Fruit fly (Drosophila melanogaster) ovary, adult (tissue): Measurements from ENCODE around the gene CG33189.

ENCODE experiments used
- CG17801 ChIP-seq: fragments of 200-800 bp; optimal IDR thresholded peaks from 2 replicates; lab custom pipeline; 2019; ENCODE audit warnings: missing biosample characterization, mild to moderate bottlenecking, missing genetic modification characterization, moderate library complexity; ENCODE audit not compliant: partially characterized antibody

Gene CG33189

DNA sequence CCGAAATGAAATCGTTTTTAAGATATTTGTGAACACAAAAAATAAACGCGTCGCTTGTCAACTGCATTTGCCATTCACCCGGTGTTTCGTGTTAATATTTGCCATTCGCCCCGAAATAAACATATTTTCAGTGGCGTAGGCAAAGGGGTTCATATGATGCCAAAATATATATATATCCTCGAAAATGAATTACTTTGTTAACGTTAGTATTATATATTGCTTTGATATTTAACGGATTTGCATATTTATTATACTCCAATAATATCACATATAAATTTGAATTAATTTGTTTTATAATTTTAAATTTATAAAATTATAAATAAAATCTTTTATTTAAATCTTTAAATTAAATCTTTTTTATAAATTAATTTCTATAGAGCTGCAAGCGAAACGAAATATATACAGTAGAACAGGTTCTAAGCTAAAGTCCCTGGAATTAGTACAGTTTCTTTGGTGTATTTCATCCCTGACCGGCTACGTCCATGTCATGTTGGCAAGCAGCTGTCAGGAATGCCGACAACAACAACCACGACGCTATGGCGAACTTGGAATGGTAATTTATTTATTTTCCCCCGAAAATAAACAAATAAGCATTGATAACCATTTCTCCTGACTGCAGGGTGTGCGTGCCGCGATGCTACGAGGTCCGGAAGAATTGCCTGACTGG lies 48.9 kb downstream of the CG33189 start, which contains the start of the genes M1BP and CG8202:
M1BP (minus strand) TSS at position 102 of the 667 bp plus-strand sequence.
CG8202 (plus strand) TSS at position 495 of the 667 bp plus-strand sequence.
- TF ChIP-seq CG17801 (GFP tag; lab: Kevin White, UChicago): peak; percentile 83
